Fruit fly (Drosophila melanogaster) whole organism, embryonic: ENCODE results near the gene CG14883.

ENCODE experiments used
- Ada2b ChIP-seq: fragments of 200-800 bp; sonication (Bioruptor generic); IDR thresholded peaks from 2 replicates; pipeline ENCODE4 v1.3.6; 2022; ENCODE audit warnings: missing biosample characterization, missing genetic modification characterization
- CG12391 ChIP-seq: fragments of 200-800 bp; sonication (Bioruptor generic); optimal IDR thresholded peaks from 3 replicates; lab custom pipeline; 2018; ENCODE audit warnings: missing biosample characterization, mild to moderate bottlenecking, missing genetic modification characterization, moderate library complexity
- CG13296 ChIP-seq: fragments of 200-800 bp; sonication (Bioruptor generic); optimal IDR thresholded peaks from 3 replicates; lab custom pipeline; 2018; ENCODE audit warnings: missing biosample characterization, mild to moderate bottlenecking, missing genetic modification characterization
- CG2120 ChIP-seq: fragments of 200-800 bp; sonication (Bioruptor generic); optimal IDR thresholded peaks from 3 replicates; lab custom pipeline; 2016; ENCODE audit warnings: missing biosample characterization, missing genetic modification characterization
- CG9727 ChIP-seq: fragments of 200-800 bp; sonication (Bioruptor generic); optimal IDR thresholded peaks from 3 replicates; lab custom pipeline; 2017; ENCODE audit warnings: missing biosample characterization, mild to moderate bottlenecking, missing genetic modification characterization
- NFAT ChIP-seq: fragments of 200-800 bp; sonication (Bioruptor generic); IDR thresholded peaks from 2 replicates; pipeline ENCODE4 v1.3.6; 2022; ENCODE audit warnings: missing biosample characterization, missing genetic modification characterization
- Stat92E ChIP-seq, 3 experiments: fragments of >200 bp in 2 of 3; fragments of 200-800 bp in 1 of 3; sonication (Bioruptor generic) in 1 of 3; optimal IDR thresholded peaks; 2 replicates each; lab custom pipeline; 2017 to 2019; ENCODE audit warnings: missing biosample characterization in 3 of 3, missing genetic modification characterization in 3 of 3, mild to moderate bottlenecking in 1 of 3, moderate library complexity in 1 of 3
- h ChIP-seq: fragments of >200 bp; optimal IDR thresholded peaks from 2 replicates; lab custom pipeline; 2017

DNA sequence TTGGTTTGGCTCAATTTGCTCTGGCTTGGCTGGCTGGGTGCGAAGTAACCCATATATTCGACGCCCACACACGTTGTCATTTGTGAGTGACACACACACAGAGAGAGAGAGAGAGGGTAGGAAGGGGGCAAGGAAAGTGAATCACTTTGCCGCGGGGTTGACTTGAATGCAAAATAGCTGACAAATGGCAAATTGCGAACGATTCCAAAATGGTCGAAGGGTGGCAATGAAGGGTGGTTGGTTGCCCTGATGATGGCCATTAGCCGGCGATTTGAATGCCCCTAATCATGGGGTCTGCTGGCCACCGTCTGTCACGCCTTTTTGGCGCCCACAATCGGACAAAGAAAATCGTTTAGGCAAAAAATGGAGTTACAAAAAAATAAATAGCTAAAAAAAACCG, 45.1 kb upstream of the CG14883 start:
- TF ChIP-seq h (lab: Kevin White, UChicago) (no peak), NFAT (GFP tag; lab: Robert Waterston, UW) (no peak), Stat92E (GFP tag; optimal IDR thresholded peaks at IDR 0.05; lab: Kevin White, UChicago) (no peak), CG13296 (GFP tag; lab: Kevin White, UChicago) (no peak), CG12391 (tag; lab: Kevin White, UChicago) (no peak), CG2120 (GFP tag; lab: Kevin White, UChicago) (no peak), CG9727 (GFP tag; lab: Kevin White, UChicago) (no peak), Ada2b (GFP tag; lab: Robert Waterston, UW) (no peak)
